Worm (Caenorhabditis elegans) whole organism, young adult: ENCODE results near the gene F19H8.2.

ENCODE experiments used
- B0336.3 ChIP-seq: fragments of 200-800 bp; sonication (Bioruptor generic); IDR thresholded peaks from 2 replicates; pipeline ENCODE4 v1.3.6; 2022; ENCODE audit warnings: missing genetic modification characterization, missing compliant biosample characterization
- F49E8.2 ChIP-seq: sonication (generic microtip); optimal IDR thresholded peaks from 3 replicates; lab custom pipeline; 2017; ENCODE audit warnings: missing genetic modification characterization, mild to moderate bottlenecking, missing compliant biosample characterization, antibody characterized with exemption, moderate library complexity; ENCODE audit not compliant: insufficient read depth
- Y95B8A.8 ChIP-seq: fragments of 200-800 bp; sonication (Bioruptor generic); IDR thresholded peaks from 2 replicates; pipeline ENCODE4 v1.3.6; 2022; ENCODE audit warnings: missing genetic modification reagents, missing genetic modification characterization, missing compliant biosample characterization
- ama-1 ChIP-seq, 3 experiments: fragments of 150-350 bp in 1 of 3; sonication (generic microtip) in 2 of 3; optimal IDR thresholded peaks; 2 replicates each; lab custom pipeline; 2014 to 2018; ENCODE audit warnings: missing biosample characterization in 2 of 3, missing genetic modification characterization in 2 of 3, missing genetic modification reagents in 2 of 3
- dpl-1 ChIP-seq: fragments of 150-350 bp; optimal IDR thresholded peaks from 2 replicates; lab custom pipeline; 2014; ENCODE audit warnings: missing biosample characterization, missing genetic modification reagents, missing genetic modification characterization
- sptf-2 ChIP-seq: fragments of 200-800 bp; sonication (Bioruptor generic); optimal IDR thresholded peaks from 2 replicates; lab custom pipeline; 2018; ENCODE audit warnings: mild to moderate bottlenecking, missing genetic modification characterization, missing compliant biosample characterization

DNA sequence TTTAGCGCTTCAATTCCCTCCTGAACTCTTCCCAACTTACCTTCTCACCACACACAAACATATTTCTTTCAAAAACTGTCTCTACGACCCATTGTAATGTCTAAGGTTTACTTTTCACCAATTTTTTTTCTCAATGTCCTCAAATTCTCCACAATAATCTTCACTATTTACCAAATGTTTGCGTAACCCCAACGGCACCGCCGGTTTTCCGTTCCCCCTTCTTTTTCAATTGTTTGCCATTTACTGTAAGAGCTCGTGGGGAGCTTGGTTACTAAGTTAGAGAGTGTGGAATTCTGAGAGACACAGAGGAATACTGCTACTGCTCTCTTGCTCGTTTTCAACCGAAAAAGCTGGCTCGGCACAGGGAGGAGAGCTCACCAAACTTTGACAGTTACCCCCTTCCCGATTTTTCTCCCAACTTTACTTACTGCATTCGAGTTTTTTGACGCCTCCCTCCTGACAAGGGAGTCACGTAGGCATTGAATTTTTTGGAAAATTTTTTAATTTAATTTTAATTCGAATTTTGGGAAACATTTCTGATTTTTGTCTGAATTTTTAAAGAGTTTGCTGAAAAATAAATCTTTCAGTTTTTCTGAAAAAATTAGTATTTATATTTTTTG, 35.0 kb downstream of the F19H8.2 start:
- TF ChIP-seq sptf-2 (no peak), B0336.3 (GFP tag; lab: Robert Waterston, UW) (no peak), F49E8.2 (tag; lab: Kevin White, UChicago) (no peak), ama-1 (optimal IDR thresholded peaks at IDR 0.05; lab: Kevin White, UChicago) (no peak), ama-1 (GFP tag; optimal IDR thresholded peaks at IDR 0.05; lab: Kevin White, UChicago) (no peak), Y95B8A.8 (GFP tag; lab: Robert Waterston, UW) (no peak), dpl-1 (no peak)
